Worm (Caenorhabditis elegans): Measurements from ENCODE around the gene Y17G9B.2.

Gene Y17G9B.2

DNA sequence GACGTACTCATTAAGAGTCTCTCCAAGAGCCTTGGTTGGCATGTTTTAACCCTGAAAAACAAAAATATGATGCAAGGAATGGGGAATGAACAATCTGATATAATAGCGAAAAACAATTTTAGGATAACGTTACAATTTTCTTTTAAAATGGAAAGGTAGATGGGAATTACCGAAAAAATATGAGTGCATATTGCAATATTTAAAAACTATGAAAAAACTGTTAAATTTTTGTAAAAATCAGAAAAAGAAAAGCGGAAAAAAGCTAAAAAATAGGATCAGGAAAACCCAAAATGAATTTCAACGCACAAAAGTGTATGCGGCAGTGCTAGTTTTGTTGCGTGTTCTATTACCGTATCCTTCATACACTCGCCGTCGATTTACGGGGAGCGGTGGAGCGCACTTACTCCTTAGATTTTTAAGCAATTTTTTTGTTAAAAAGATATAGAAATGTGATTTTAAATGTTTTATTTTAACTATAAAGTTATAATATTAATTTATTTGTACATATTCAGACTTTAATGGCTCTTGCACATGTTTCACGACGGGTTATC is 14.1 kb upstream of the Y17G9B.2 start, which contains the start of the genes rpl-20 and Y17G9B.5:
Gene rpl-20 (minus strand): TSS at position 51 of the 551 bp plus-strand sequence.
Gene Y17G9B.5 (plus strand): TSS at position 513 of the 551 bp plus-strand sequence.
- TF ChIP-seq ceh-82 (tag; optimal IDR thresholded peaks at IDR 0.05): peak; percentile 98
- TF ChIP-seq nhr-12 (tag; optimal IDR thresholded peaks at IDR 0.05): no peak
- peak; percentile 97 for TF ChIP-seq elt-1 (tag; optimal IDR thresholded peaks at IDR 0.05)
- peak; percentile 98 for TF ChIP-seq elt-2 (tag; optimal IDR thresholded peaks at IDR 0.05)
- peak; percentile 94 for TF ChIP-seq fos-1 (tag; optimal IDR thresholded peaks at IDR 0.05)
- no peak for TF ChIP-seq mml-1 (tag; optimal IDR thresholded peaks at IDR 0.05)
- TF ChIP-seq hmg-11 (tag; optimal IDR thresholded peaks at IDR 0.05): peak; percentile 100
- peak; percentile 83 for TF ChIP-seq fkh-2 (tag; optimal IDR thresholded peaks at IDR 0.05)
- TF ChIP-seq nhr-28 (tag; optimal IDR thresholded peaks at IDR 0.05): peak; percentile 98
- TF ChIP-seq ZK546.5 (tag; optimal IDR thresholded peaks at IDR 0.05): peak; percentile 83
- TF ChIP-seq nhr-25 (tag; optimal IDR thresholded peaks at IDR 0.05): peak; percentile 100
- peak; percentile 100 for TF ChIP-seq R02D3.7 (tag; optimal IDR thresholded peaks at IDR 0.05)
- peak; percentile 98 for TF ChIP-seq egl-5 (tag; optimal IDR thresholded peaks at IDR 0.05)
- peak; percentile 60 for TF ChIP-seq ceh-16 (tag; optimal IDR thresholded peaks at IDR 0.05)
- TF ChIP-seq nhr-43 (tag; optimal IDR thresholded peaks at IDR 0.05; ENCODE audit: poor library complexity, severe bottlenecking): peak; percentile 99
- TF ChIP-seq snpc-4 (tag; optimal IDR thresholded peaks at IDR 0.05): peak; percentile 98
- peak; percentile 87 for TF ChIP-seq daf-12 (tag; optimal IDR thresholded peaks at IDR 0.05)
- TF ChIP-seq eor-1 (tag; optimal IDR thresholded peaks at IDR 0.05): no peak
- TF ChIP-seq aly-2 (tag; optimal IDR thresholded peaks at IDR 0.05): peak; percentile 97
- peak; percentile 94 to 97 (median 94) for TF ChIP-seq elt-3 (tag; optimal IDR thresholded peaks at IDR 0.05)
- peak; percentile 90 for TF ChIP-seq nhr-76 (tag; optimal IDR thresholded peaks at IDR 0.05)
- peak; percentile 39 for TF ChIP-seq nhr-237 (tag; optimal IDR thresholded peaks at IDR 0.05)
- TF ChIP-seq pqm-1 (tag; optimal IDR thresholded peaks at IDR 0.05): peak; percentile 100
- peak; percentile 100 for TF ChIP-seq pha-4 (tag; optimal IDR thresholded peaks at IDR 0.05)
- peak; percentile 98 for TF ChIP-seq ceh-28 (tag; optimal IDR thresholded peaks at IDR 0.05)
- peak; percentile 97 for TF ChIP-seq ztf-4 (tag; optimal IDR thresholded peaks at IDR 0.05)
- TF ChIP-seq ceh-9 (tag; optimal IDR thresholded peaks at IDR 0.05): no peak
- peak; percentile 94 for TF ChIP-seq egl-27 (tag; optimal IDR thresholded peaks at IDR 0.05)
- peak; percentile 67 for TF ChIP-seq nhr-67 (tag; optimal IDR thresholded peaks at IDR 0.05)
- TF ChIP-seq lin-39 (tag; optimal IDR thresholded peaks at IDR 0.05): peak; percentile 99
- TF ChIP-seq nhr-11 (tag; optimal IDR thresholded peaks at IDR 0.05): peak; percentile 98
- peak; percentile 85 for TF ChIP-seq sea-2 (GFP tag; optimal IDR thresholded peaks at IDR 0.05)
- TF ChIP-seq fkh-10 (GFP tag; optimal IDR thresholded peaks at IDR 0.05): peak; percentile 100
- TF ChIP-seq tbx-2 (tag; optimal IDR thresholded peaks at IDR 0.05): peak; percentile 98
- peak; percentile 100 for TF ChIP-seq lin-15B (tag; optimal IDR thresholded peaks at IDR 0.05)
- TF ChIP-seq skn-1 (tag; optimal IDR thresholded peaks at IDR 0.05): peak; percentile 97
- peak; percentile 99 for TF ChIP-seq jun-1 (tag; optimal IDR thresholded peaks at IDR 0.05)
- TF ChIP-seq mdl-1 (tag; optimal IDR thresholded peaks at IDR 0.05): peak; percentile 31
- TF ChIP-seq nhr-23 (tag; optimal IDR thresholded peaks at IDR 0.05): peak; percentile 100
- TF ChIP-seq ama-1 (optimal IDR thresholded peaks at IDR 0.05): peak; percentile 91
- peak; percentile 97 for TF ChIP-seq nhr-77 (tag; optimal IDR thresholded peaks at IDR 0.05)
- TF ChIP-seq zag-1 (tag; optimal IDR thresholded peaks at IDR 0.05): peak; percentile 87
- peak; percentile 100 for TF ChIP-seq nfya-1 (tag; optimal IDR thresholded peaks at IDR 0.05; ENCODE audit: insufficient read depth)
- peak; percentile 100 for TF ChIP-seq lsy-12 (tag; optimal IDR thresholded peaks at IDR 0.05)
- TF ChIP-seq ztf-11 (tag; optimal IDR thresholded peaks at IDR 0.05): peak; percentile 64
- TF ChIP-seq unc-62 (GFP tag; optimal IDR thresholded peaks at IDR 0.05): peak; percentile 97
- peak; percentile 42 for TF ChIP-seq unc-39 (tag; optimal IDR thresholded peaks at IDR 0.05)
